Worm (Caenorhabditis elegans): ENCODE measurements around the gene R02D5.24.

R02D5.24 gene

ce11 chrV:14504774-14505173, 3.6 kb downstream of the R02D5.24 start:
- TF ChIP-seq repo-1 (tag; optimal IDR thresholded peaks at IDR 0.05) = no peak
- no peak for TF ChIP-seq hrde-1 (tag; optimal IDR thresholded peaks at IDR 0.05; ENCODE audit: borderline replicate concordance)
- no peak for TF ChIP-seq snpc-4 (GFP tag; optimal IDR thresholded peaks at IDR 0.05)
- TF ChIP-seq snpc-4 (tag; optimal IDR thresholded peaks at IDR 0.05) = no peak
- TF ChIP-seq ceh-79 (tag; optimal IDR thresholded peaks at IDR 0.05) = no peak
- TF ChIP-seq nhr-80 (tag; optimal IDR thresholded peaks at IDR 0.05) = peak; percentile 43
- no peak for TF ChIP-seq nhr-27 (tag; optimal IDR thresholded peaks at IDR 0.05)
- no peak for TF ChIP-seq pha-4 (tag; optimal IDR thresholded peaks at IDR 0.05)
- no peak for TF ChIP-seq ztf-28 (GFP tag; IDR thresholded peaks at IDR 0.05)
- no peak for TF ChIP-seq B0035.1 (tag; optimal IDR thresholded peaks at IDR 0.05)
- TF ChIP-seq zfh-2 (GFP tag; conservative IDR thresholded peaks at IDR 0.05) = peak; percentile 37; the same call in 1 of the 2 replicates
- TF ChIP-seq unc-62 (GFP tag; optimal IDR thresholded peaks at IDR 0.05) = no peak
- TF ChIP-seq akir-1 (GFP tag; optimal IDR thresholded peaks at IDR 0.05) = no peak
- TF ChIP-seq efl-1 (GFP tag; optimal IDR thresholded peaks at IDR 0.05) = no peak
- 0 out of 2 replicates have a peak, but pooled peaks have one; percentile 15 for TF ChIP-seq dox-1 (GFP tag; IDR thresholded peaks at IDR 0.05)
- TF ChIP-seq let-526 (GFP tag; IDR thresholded peaks at IDR 0.05) = no peak
- no peak for TF ChIP-seq ztf-18 (tag; optimal IDR thresholded peaks at IDR 0.05)
- no peak for TF ChIP-seq T07F8.4 (tag; optimal IDR thresholded peaks at IDR 0.05)
- no peak for TF ChIP-seq ceh-40 (GFP tag; IDR thresholded peaks at IDR 0.05)
- no peak for TF ChIP-seq attf-5 (GFP tag; optimal IDR thresholded peaks at IDR 0.05)
- no peak for TF ChIP-seq mel-28 (tag; optimal IDR thresholded peaks at IDR 0.05; ENCODE audit: borderline replicate concordance)

ce11 chrV:14505745-14506214, 4.6 kb downstream of the R02D5.24 start:
- no peak for TF ChIP-seq ztf-26 (tag; optimal IDR thresholded peaks at IDR 0.05)
- no peak for TF ChIP-seq tlf-1 (GFP tag; optimal IDR thresholded peaks at IDR 0.05)
- TF ChIP-seq nhr-179 (tag; optimal IDR thresholded peaks at IDR 0.05) = no peak
- no peak for TF ChIP-seq hlh-26 (GFP tag; conservative IDR thresholded peaks at IDR 0.05)
- no peak for TF ChIP-seq let-526 (GFP tag; IDR thresholded peaks at IDR 0.05)
- TF ChIP-seq let-607 (tag; optimal IDR thresholded peaks at IDR 0.05) = peak in 1 of 2 experiments; percentile 1
- TF ChIP-seq ekl-4 (GFP tag; IDR thresholded peaks at IDR 0.05) = no peak
- no peak for TF ChIP-seq ceh-91 (GFP tag; IDR thresholded peaks at IDR 0.05)
- TF ChIP-seq ztf-28 (GFP tag; IDR thresholded peaks at IDR 0.05) = no peak
- no peak for TF ChIP-seq F49E8.2 (tag; optimal IDR thresholded peaks at IDR 0.05; ENCODE audit: insufficient read depth)
- TF ChIP-seq egl-18 (GFP tag; IDR thresholded peaks at IDR 0.05) = no peak
- no peak for TF ChIP-seq C06A6.2 (GFP tag; conservative IDR thresholded peaks at IDR 0.05)
- TF ChIP-seq ceh-40 (GFP tag; IDR thresholded peaks at IDR 0.05) = no peak
- no peak for TF ChIP-seq attf-6 (GFP tag; IDR thresholded peaks at IDR 0.05)
- TF ChIP-seq ztf-25 (GFP tag; IDR thresholded peaks at IDR 0.05) = 0 out of 2 replicates have a peak, but pooled peaks have one; percentile 15
- no peak for TF ChIP-seq repo-1 (tag; optimal IDR thresholded peaks at IDR 0.05)
- TF ChIP-seq ztf-6 (GFP tag; IDR thresholded peaks at IDR 0.05) = no peak
- no peak for TF ChIP-seq T07F8.4 (tag; optimal IDR thresholded peaks at IDR 0.05)
- no peak for TF ChIP-seq hmg-1.2 (GFP tag; IDR thresholded peaks at IDR 0.05)
- no peak for TF ChIP-seq somi-1 (GFP tag; optimal IDR thresholded peaks at IDR 0.05)
- peak; percentile 78 for TF ChIP-seq nhr-80 (tag; optimal IDR thresholded peaks at IDR 0.05)
- no peak for TF ChIP-seq lin-26 (GFP tag; IDR thresholded peaks at IDR 0.05)
- TF ChIP-seq egrh-3 (GFP tag; IDR thresholded peaks at IDR 0.05) = no peak
- no peak for TF ChIP-seq ama-1 (optimal IDR thresholded peaks at IDR 0.05)
- no peak for TF ChIP-seq ama-1 (GFP tag; optimal IDR thresholded peaks at IDR 0.05)
- no peak for TF ChIP-seq dpff-1 (tag; optimal IDR thresholded peaks at IDR 0.05)
- no peak for TF ChIP-seq F33H1.4 (GFP tag; IDR thresholded peaks at IDR 0.05)
- TF ChIP-seq rpc-1 (optimal IDR thresholded peaks at IDR 0.05) = no peak
- no peak for TF ChIP-seq rpc-1 (tag; optimal IDR thresholded peaks at IDR 0.05)
- no peak for TF ChIP-seq dpl-1 (GFP tag; optimal IDR thresholded peaks at IDR 0.05)
- no peak for TF ChIP-seq aptf-2 (GFP tag; conservative IDR thresholded peaks at IDR 0.05)
- no peak for TF ChIP-seq F57C9.4 (tag; optimal IDR thresholded peaks at IDR 0.05)
- no peak for TF ChIP-seq F37B4.10 (GFP tag; IDR thresholded peaks at IDR 0.05)
- TF ChIP-seq unc-62 (GFP tag; optimal IDR thresholded peaks at IDR 0.05) = no peak
- TF ChIP-seq ceh-27 (GFP tag; optimal IDR thresholded peaks at IDR 0.05) = no peak
